Fruit fly (Drosophila melanogaster) whole organism, embryonic: ENCODE data around the gene CG10208.

Experiments used
- Asciz ChIP-seq: fragments of 200-800 bp; sonication (Bioruptor generic); optimal IDR thresholded peaks from 2 replicates; lab custom pipeline; 2017; ENCODE audit warnings: missing biosample characterization, mild to moderate bottlenecking, missing genetic modification characterization, missing genetic modification reagents
- CG10147 ChIP-seq: fragments of 200-800 bp; sonication (Bioruptor generic); optimal IDR thresholded peaks from 2 replicates; lab custom pipeline; 2019; ENCODE audit warnings: missing biosample characterization, mild to moderate bottlenecking, missing genetic modification characterization, moderate library complexity
- CG11695 ChIP-seq: fragments of 200-800 bp; sonication (Bioruptor generic); IDR thresholded peaks from 3 replicates; pipeline ENCODE4 v1.3.6; 2022; ENCODE audit warnings: missing biosample characterization, missing genetic modification characterization
- CG12236 ChIP-seq: fragments of 200-800 bp; sonication (Bioruptor generic); optimal IDR thresholded peaks from 2 replicates; lab custom pipeline; 2016; ENCODE audit warnings: missing biosample characterization, missing genetic modification characterization
- CG1233 ChIP-seq: fragments of 200-800 bp; sonication (Bioruptor generic); optimal IDR thresholded peaks from 4 replicates; lab custom pipeline; 2018; ENCODE audit warnings: missing biosample characterization, mild to moderate bottlenecking, missing genetic modification characterization
- CG12769 ChIP-seq: fragments of 200-800 bp; sonication (Bioruptor generic); optimal IDR thresholded peaks from 2 replicates; lab custom pipeline; 2019; ENCODE audit warnings: missing biosample characterization, mild to moderate bottlenecking, missing genetic modification characterization, moderate library complexity
- CG12942 ChIP-seq: fragments of 200-800 bp; sonication (Bioruptor generic); optimal IDR thresholded peaks from 3 replicates; lab custom pipeline; 2016; ENCODE audit warnings: missing biosample characterization, missing genetic modification characterization
- CG17359 ChIP-seq: fragments of 200-800 bp; sonication (Bioruptor generic); optimal IDR thresholded peaks from 3 replicates; lab custom pipeline; 2018; ENCODE audit warnings: missing biosample characterization, mild to moderate bottlenecking, missing genetic modification characterization, moderate library complexity
- CG17912 ChIP-seq: fragments of 200-800 bp; sonication (Bioruptor generic); optimal IDR thresholded peaks from 2 replicates; lab custom pipeline; 2018; ENCODE audit warnings: missing biosample characterization, mild to moderate bottlenecking, missing genetic modification characterization
- CG18476 ChIP-seq: fragments of 200-800 bp; sonication (Bioruptor generic); optimal IDR thresholded peaks from 2 replicates; lab custom pipeline; 2016; ENCODE audit warnings: missing biosample characterization, mild to moderate bottlenecking, missing genetic modification characterization
- CG2712 ChIP-seq: fragments of 200-800 bp; optimal IDR thresholded peaks from 3 replicates; lab custom pipeline; 2019; ENCODE audit warnings: missing biosample characterization, mild to moderate bottlenecking, missing genetic modification characterization, moderate library complexity
- CG30403 ChIP-seq: fragments of 200-800 bp; sonication (Bioruptor generic); optimal IDR thresholded peaks from 3 replicates; lab custom pipeline; 2016; ENCODE audit warnings: missing biosample characterization, missing genetic modification characterization
- CG32532 ChIP-seq: fragments of 200-800 bp; sonication (Bioruptor generic); IDR thresholded peaks from 2 replicates; pipeline ENCODE4 v1.3.6; 2022; ENCODE audit warnings: missing biosample characterization, missing genetic modification characterization
- CG3407 ChIP-seq: fragments of 200-800 bp; sonication (Bioruptor generic); optimal IDR thresholded peaks from 2 replicates; lab custom pipeline; 2018; ENCODE audit warnings: missing biosample characterization, mild to moderate bottlenecking, missing genetic modification characterization
- CG34224 ChIP-seq: fragments of 200-800 bp; sonication (Bioruptor generic); IDR thresholded peaks from 3 replicates; pipeline ENCODE4 v1.3.6; 2022; ENCODE audit warnings: missing biosample characterization, missing genetic modification characterization; ENCODE audit not compliant: partially characterized antibody
- CG3838 ChIP-seq: fragments of 200-800 bp; sonication (Bioruptor generic); optimal IDR thresholded peaks from 3 replicates; lab custom pipeline; 2016; ENCODE audit warnings: missing biosample characterization, missing genetic modification characterization
- CG6765 ChIP-seq: fragments of 200-800 bp; sonication (Bioruptor generic); optimal IDR thresholded peaks from 3 replicates; lab custom pipeline; 2017; ENCODE audit warnings: missing biosample characterization, mild to moderate bottlenecking, missing genetic modification characterization
- CG8765 ChIP-seq: fragments of 200-800 bp; sonication (Bioruptor generic); IDR thresholded peaks from 2 replicates; pipeline ENCODE4 v1.3.6; 2022; ENCODE audit warnings: missing biosample characterization, missing genetic modification characterization
- CrebB ChIP-seq: fragments of 200-800 bp; sonication (Bioruptor generic); optimal IDR thresholded peaks from 3 replicates; lab custom pipeline; 2018; ENCODE audit warnings: missing biosample characterization, mild to moderate bottlenecking, missing genetic modification characterization
- Fer2 ChIP-seq: fragments of 200-800 bp; sonication (Bioruptor generic); optimal IDR thresholded peaks from 2 replicates; lab custom pipeline; 2018; ENCODE audit warnings: missing biosample characterization, mild to moderate bottlenecking, missing genetic modification characterization, moderate library complexity
- Fer3 ChIP-seq: fragments of 200-800 bp; sonication (Bioruptor generic); optimal IDR thresholded peaks from 2 replicates; lab custom pipeline; 2018; ENCODE audit warnings: missing biosample characterization, mild to moderate bottlenecking, missing genetic modification characterization, moderate library complexity
- Hand ChIP-seq: fragments of 200-800 bp; sonication (Bioruptor generic); optimal IDR thresholded peaks from 2 replicates; lab custom pipeline; 2017; ENCODE audit warnings: mild to moderate bottlenecking, missing biosample characterization, missing genetic modification reagents, missing genetic modification characterization
- Mad ChIP-seq: fragments of 200-800 bp; sonication (Bioruptor generic); optimal IDR thresholded peaks from 2 replicates; lab custom pipeline; 2016; ENCODE audit warnings: missing biosample characterization, missing genetic modification characterization
- Mrtf ChIP-seq: fragments of 200-800 bp; sonication (Bioruptor generic); IDR thresholded peaks from 3 replicates; pipeline ENCODE4 v1.3.6; 2022; ENCODE audit warnings: missing biosample characterization, missing genetic modification characterization
- NK7.1 ChIP-seq: fragments of 200-800 bp; sonication (Bioruptor generic); optimal IDR thresholded peaks from 3 replicates; lab custom pipeline; 2016; ENCODE audit warnings: missing biosample characterization, missing genetic modification characterization
- Nf-YB ChIP-seq: fragments of 200-800 bp; sonication (Bioruptor generic); optimal IDR thresholded peaks from 3 replicates; lab custom pipeline; 2019; ENCODE audit warnings: missing biosample characterization, mild to moderate bottlenecking, missing genetic modification characterization, moderate library complexity
- NfI ChIP-seq: fragments of 200-800 bp; sonication (Bioruptor generic); optimal IDR thresholded peaks from 3 replicates; lab custom pipeline; 2018; ENCODE audit warnings: missing biosample characterization, mild to moderate bottlenecking, missing genetic modification characterization, moderate library complexity
- Ptx1 ChIP-seq: fragments of 200-800 bp; sonication (Bioruptor generic); IDR thresholded peaks from 2 replicates; pipeline ENCODE4 v1.3.6; 2022; ENCODE audit warnings: missing biosample characterization, missing genetic modification characterization
- Sox100B ChIP-seq: fragments of 200-800 bp; sonication (Bioruptor generic); optimal IDR thresholded peaks from 3 replicates; lab custom pipeline; 2018; ENCODE audit warnings: missing biosample characterization, mild to moderate bottlenecking, missing genetic modification characterization
- Sry-β ChIP-seq: fragments of 200-800 bp; sonication (Bioruptor generic); optimal IDR thresholded peaks from 2 replicates; lab custom pipeline; 2018; ENCODE audit warnings: missing biosample characterization, mild to moderate bottlenecking, missing genetic modification characterization, moderate library complexity
- Sry-δ ChIP-seq: fragments of 200-800 bp; sonication (Bioruptor generic); optimal IDR thresholded peaks from 2 replicates; lab custom pipeline; 2016; ENCODE audit warnings: missing biosample characterization, missing genetic modification characterization
- Usf ChIP-seq: fragments of 200-800 bp; sonication (Bioruptor generic); optimal IDR thresholded peaks from 2 replicates; lab custom pipeline; 2017; ENCODE audit warnings: missing genotype, missing biosample characterization, missing genetic modification characterization
- bcd ChIP-seq: fragments of 200-800 bp; sonication (Bioruptor generic); optimal IDR thresholded peaks from 2 replicates; lab custom pipeline; 2017; ENCODE audit warnings: missing biosample characterization, mild to moderate bottlenecking, missing genetic modification characterization
- bigmax ChIP-seq: fragments of 200-800 bp; sonication (Bioruptor generic); optimal IDR thresholded peaks from 2 replicates; lab custom pipeline; 2018; ENCODE audit warnings: missing biosample characterization, mild to moderate bottlenecking, missing genetic modification characterization
- br ChIP-seq: fragments of >200 bp; optimal IDR thresholded peaks from 2 replicates; lab custom pipeline; 2017
- en ChIP-seq: fragments of 200-800 bp; sonication (Bioruptor generic); optimal IDR thresholded peaks from 2 replicates; lab custom pipeline; 2016; ENCODE audit warnings: missing biosample characterization, missing genetic modification characterization
- esg ChIP-seq: fragments of 200-800 bp; sonication (Bioruptor generic); conservative IDR thresholded peaks from 2 replicates; pipeline ENCODE4 v1.3.6; 2022; ENCODE audit warnings: missing biosample characterization, missing genetic modification characterization
- exex ChIP-seq: fragments of 200-800 bp; sonication (Bioruptor generic); optimal IDR thresholded peaks from 4 replicates; lab custom pipeline; 2018; ENCODE audit warnings: missing biosample characterization, mild to moderate bottlenecking, missing genetic modification characterization, moderate library complexity
- her ChIP-seq: fragments of 200-800 bp; sonication (Bioruptor generic); optimal IDR thresholded peaks from 2 replicates; lab custom pipeline; 2016; ENCODE audit warnings: missing biosample characterization, missing genetic modification characterization
- inv ChIP-seq: fragments of 200-800 bp; sonication (Bioruptor generic); IDR thresholded peaks from 2 replicates; pipeline ENCODE4 v1.3.6; 2022; ENCODE audit warnings: missing biosample characterization, missing genetic modification characterization; ENCODE audit not compliant: partially characterized antibody
- ken ChIP-seq: fragments of 200-800 bp; sonication (Bioruptor generic); IDR thresholded peaks from 3 replicates; pipeline ENCODE4 v1.3.6; 2022; ENCODE audit warnings: missing biosample characterization, missing genetic modification characterization
- lmd ChIP-seq: fragments of 200-800 bp; sonication (Bioruptor generic); IDR thresholded peaks from 2 replicates; pipeline ENCODE4 v1.3.6; 2022; ENCODE audit warnings: missing biosample characterization, missing genetic modification characterization
- lola ChIP-seq, 3 experiments: fragments of >200 bp in 2 of 3; fragments of 200-800 bp in 1 of 3; sonication (Bioruptor generic) in 1 of 3; optimal IDR thresholded peaks; 2 replicates each; lab custom pipeline; 2017 to 2019; ENCODE audit warnings: missing biosample characterization in 3 of 3, missing genetic modification characterization in 3 of 3, mild to moderate bottlenecking in 1 of 3, moderate library complexity in 1 of 3
- org-1 ChIP-seq: fragments of 200-800 bp; sonication (Bioruptor generic); optimal IDR thresholded peaks from 2 replicates; lab custom pipeline; 2017; ENCODE audit warnings: missing biosample characterization, missing genetic modification characterization
- sens ChIP-seq: fragments of 200-800 bp; sonication (Bioruptor generic); peaks from one replicate; lab custom pipeline; 2016; ENCODE audit warnings: missing biosample characterization, missing genetic modification characterization
- seq ChIP-seq: fragments of 200-800 bp; sonication (Bioruptor generic); IDR thresholded peaks from 2 replicates; pipeline ENCODE4 v1.3.6; 2022; ENCODE audit warnings: missing biosample characterization, missing genetic modification characterization
- sna ChIP-seq: fragments of 200-800 bp; sonication (Bioruptor generic); IDR thresholded peaks from 2 replicates; pipeline ENCODE4 v1.3.6; 2022; ENCODE audit warnings: missing biosample characterization, missing genetic modification characterization; ENCODE audit not compliant: partially characterized antibody
- stc ChIP-seq: fragments of 200-800 bp; sonication (Bioruptor generic); IDR thresholded peaks from 2 replicates; pipeline ENCODE4 v1.3.6; 2022; ENCODE audit warnings: missing biosample characterization, missing genetic modification characterization
- wor ChIP-seq: fragments of 200-800 bp; sonication (Bioruptor generic); IDR thresholded peaks from 2 replicates; pipeline ENCODE4 v1.3.6; 2022; ENCODE audit warnings: missing biosample characterization, missing genetic modification characterization

Gene CG10208

DNA sequence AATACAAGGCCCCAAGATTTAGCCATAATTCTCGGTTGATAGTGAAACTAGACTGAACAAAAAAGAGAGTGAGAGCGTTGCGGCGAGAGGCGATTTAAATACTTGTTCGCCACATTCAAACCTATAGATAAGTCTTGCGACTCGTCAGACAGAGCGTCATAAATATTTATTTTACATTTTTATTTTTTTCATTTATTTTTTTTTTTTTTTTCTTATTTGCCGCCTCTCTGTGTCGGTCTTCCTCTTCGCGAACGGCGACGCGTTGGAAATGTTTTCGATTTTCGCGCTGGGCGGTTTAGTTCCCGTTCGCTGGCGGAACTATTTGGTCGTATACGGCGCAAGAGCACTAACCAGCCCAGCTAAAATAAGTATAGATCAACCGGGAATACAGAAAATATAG lies 45.8 kb downstream of the CG10208 start (continued):
- TF ChIP-seq org-1 (GFP tag; lab: Kevin White, UChicago): no peak
- TF ChIP-seq CG30403 (GFP tag; lab: Kevin White, UChicago): no peak
- no peak for TF ChIP-seq Sry-δ (GFP tag; lab: Kevin White, UChicago)
- 0 out of 2 replicates have a peak, but pooled peaks have one; percentile 18 for TF ChIP-seq CG32532
- no peak for TF ChIP-seq Mrtf (GFP tag; lab: Robert Waterston, UW)
- no peak for TF ChIP-seq CG12769 (tag; lab: Kevin White, UChicago)
- no peak for TF ChIP-seq CG17912 (GFP tag; lab: Kevin White, UChicago)
- no peak for TF ChIP-seq NfI (GFP tag; lab: Kevin White, UChicago)
- peak; percentile 41 for TF ChIP-seq sens (GFP tag; lab: Kevin White, UChicago)
- no peak for TF ChIP-seq Usf (GFP tag; lab: Kevin White, UChicago)
- no peak for TF ChIP-seq Nf-YB (GFP tag; lab: Kevin White, UChicago)
- TF ChIP-seq wor (GFP tag; lab: Robert Waterston, UW): no peak
- no peak for TF ChIP-seq CG12236 (GFP tag; lab: Kevin White, UChicago)
- TF ChIP-seq lmd: no peak

DNA sequence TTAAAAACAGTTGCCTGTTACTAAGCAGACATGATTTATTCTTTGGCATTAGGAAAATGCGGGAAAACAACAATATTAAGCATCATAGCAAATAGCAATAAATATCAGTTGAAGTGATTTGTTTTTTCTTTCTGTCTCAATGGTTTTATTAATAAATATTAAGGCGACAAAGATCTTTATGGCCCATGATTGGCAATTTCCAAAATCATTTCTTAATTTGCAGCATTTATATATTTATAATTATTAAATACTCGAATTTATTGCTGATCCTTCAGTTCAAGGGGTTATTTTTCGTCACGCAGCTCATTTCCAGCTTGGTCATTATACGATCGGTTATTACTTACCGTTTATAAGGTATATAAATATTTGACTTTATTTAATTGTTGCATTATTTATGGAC lies 46.3 kb downstream of the CG10208 start:
- TF ChIP-seq Asciz (no peak), CG1233 (GFP tag; lab: Kevin White, UChicago) (no peak), Fer2 (tag; lab: Kevin White, UChicago) (no peak), lola (GFP tag; optimal IDR thresholded peaks at IDR 0.05; lab: Kevin White, UChicago) (no peak), exex (tag; lab: Kevin White, UChicago) (peak; percentile 96), CG18476 (GFP tag; lab: Kevin White, UChicago) (no peak), Sry-β (no peak)

DNA sequence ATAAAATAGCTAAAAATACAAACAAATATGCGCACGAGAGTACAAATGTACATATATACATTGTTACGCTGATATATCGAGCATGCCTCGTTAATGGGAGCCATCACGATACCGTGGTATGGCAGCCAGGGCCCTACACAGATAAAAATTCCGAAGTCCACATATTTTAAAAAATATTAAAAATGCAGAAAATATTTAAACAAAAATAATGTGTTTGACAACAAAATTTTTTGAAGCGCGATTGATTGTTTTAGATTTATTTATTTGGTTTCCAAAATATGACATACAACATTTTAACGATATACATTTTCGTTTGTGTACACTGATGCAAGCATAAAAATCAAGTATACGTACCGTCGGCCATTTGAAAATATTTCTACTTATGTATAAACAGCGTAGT lies 47.2 kb downstream of the CG10208 start:
- TF ChIP-seq bigmax (GFP tag; lab: Kevin White, UChicago): no peak
- TF ChIP-seq NK7.1 (GFP tag; lab: Kevin White, UChicago): peak; percentile 42
- TF ChIP-seq Mad (GFP tag; lab: Kevin White, UChicago): peak; percentile 49
- peak; percentile 30 for TF ChIP-seq CG3838
- peak; percentile 90 for TF ChIP-seq Fer3 (tag; lab: Kevin White, UChicago)
- no peak for TF ChIP-seq CG34224 (GFP tag; lab: Robert Waterston, UW)
- no peak for TF ChIP-seq br (lab: Kevin White, UChicago)
- no peak for TF ChIP-seq CG3407 (GFP tag; lab: Kevin White, UChicago)
- TF ChIP-seq CG6765 (GFP tag; lab: Kevin White, UChicago): peak; percentile 79
- peak; percentile 85 for TF ChIP-seq CG17359 (tag; lab: Kevin White, UChicago)
- TF ChIP-seq sna (GFP tag; lab: Robert Waterston, UW): no peak
- TF ChIP-seq CG10147: peak; percentile 86
- peak; percentile 66 for TF ChIP-seq CrebB (tag; lab: Kevin White, UChicago)
- peak; percentile 82 for TF ChIP-seq bcd
- peak; percentile 86 for TF ChIP-seq Ptx1 (GFP tag; lab: Robert Waterston, UW)
- TF ChIP-seq ken (GFP tag; lab: Robert Waterston, UW): peak; percentile 64; the same call in 1 of the 3 replicates
- no peak; the same call in 1 of the 2 replicates for TF ChIP-seq CG8765 (GFP tag; lab: Robert Waterston, UW)
- TF ChIP-seq seq (GFP tag; lab: Robert Waterston, UW): peak; percentile 80
- peak; percentile 93 for TF ChIP-seq CG32532
- peak; percentile 77 for TF ChIP-seq CG2712 (tag; lab: Kevin White, UChicago)
- TF ChIP-seq CG11695: peak; percentile 86
- 0 out of 2 replicates have a peak, but pooled peaks have one; percentile 34 for TF ChIP-seq wor (GFP tag; lab: Robert Waterston, UW)
- TF ChIP-seq her (GFP tag; lab: Kevin White, UChicago): peak; percentile 56
- peak; percentile 62 for TF ChIP-seq Sox100B (GFP tag; lab: Kevin White, UChicago)
- TF ChIP-seq esg (GFP tag; lab: Robert Waterston, UW): peak; percentile 70
- no peak for TF ChIP-seq inv
- peak; percentile 86 for TF ChIP-seq Hand (GFP tag; lab: Kevin White, UChicago)
- peak; percentile 42 for TF ChIP-seq en (GFP tag; lab: Kevin White, UChicago)
- peak; percentile 44 for TF ChIP-seq CG12942 (GFP tag; lab: Kevin White, UChicago)
- peak; percentile 81 for TF ChIP-seq stc (GFP tag; lab: Robert Waterston, UW)
